Fruit fly (Drosophila melanogaster): ENCODE results near the gene CenG1A.
A peak's percentile ranks its signal among the peaks of the same experiment; 100 is the strongest.

- peak; percentile 86; the same call in 2 of the 3 replicates for TF ChIP-seq CG6163 (GFP tag; IDR thresholded peaks at IDR 0.05)
- TF ChIP-seq acj6 (GFP tag; optimal IDR thresholded peaks at IDR 0.05), result peak; percentile 92
- peak; percentile 82 for TF ChIP-seq CG10669 (GFP tag; optimal IDR thresholded peaks at IDR 0.05)
- peak; percentile 77 for TF ChIP-seq CG11902 (GFP tag; optimal IDR thresholded peaks at IDR 0.05)
Observed at dm6 chr2L:13839744-13840151, 4.4 kb downstream of the CenG1A start.

Measured in whole organism, prepupa.